Worm (Caenorhabditis elegans): ENCODE measurements around the gene mcm-2.

- TF ChIP-seq sma-9 (GFP tag; optimal IDR thresholded peaks at IDR 0.05), result no peak
- no peak for TF ChIP-seq sma-9 (tag; optimal IDR thresholded peaks at IDR 0.05)
- TF ChIP-seq ceh-16 (tag; optimal IDR thresholded peaks at IDR 0.05), result no peak
- TF ChIP-seq nhr-129 (tag; optimal IDR thresholded peaks at IDR 0.05), result peak; percentile 3
- no peak for TF ChIP-seq alr-1 (tag; optimal IDR thresholded peaks at IDR 0.05)
- peak; percentile 51 for TF ChIP-seq ama-1 (optimal IDR thresholded peaks at IDR 0.05)
- TF ChIP-seq unc-62 (GFP tag; optimal IDR thresholded peaks at IDR 0.05), result no peak
- TF ChIP-seq ceh-82 (tag; optimal IDR thresholded peaks at IDR 0.05), result no peak
Observed at ce11 chrII:11964847-11965246, 41.6 kb downstream of the mcm-2 start.

All from whole organism, L2 larva.